Worm (Caenorhabditis elegans) whole organism, L4 larva: ENCODE data around the gene Y43F8B.3.
A peak's percentile ranks its signal among the peaks of the same experiment; 100 is the strongest.

Experiments
- D1046.2 ChIP-seq: fragments of 200-800 bp; sonication (Bioruptor generic); IDR thresholded peaks from 2 replicates; pipeline ENCODE4 v1.3.6; 2022; ENCODE audit warnings: missing genetic modification characterization, missing compliant biosample characterization
- F37D6.2 ChIP-seq: sonication (generic microtip); optimal IDR thresholded peaks from 2 replicates; lab custom pipeline; 2016; ENCODE audit warnings: mild to moderate bottlenecking, missing genetic modification characterization, missing compliant biosample characterization
- F44E2.7 ChIP-seq: fragments of 200-800 bp; sonication (Bioruptor generic); IDR thresholded peaks from 2 replicates; pipeline ENCODE4 v2.1.2; 2022; ENCODE audit warnings: missing genetic modification characterization, missing compliant biosample characterization
- F49E8.2 ChIP-seq: sonication (generic microtip); optimal IDR thresholded peaks from 2 replicates; lab custom pipeline; 2016; ENCODE audit warnings: missing compliant biosample characterization, mild to moderate bottlenecking, missing genetic modification characterization, borderline replicate concordance
- R02D3.7 ChIP-seq: fragments of 150-350 bp; sonication (generic microtip); optimal IDR thresholded peaks from 3 replicates; lab custom pipeline; 2014; ENCODE audit warnings: missing biosample characterization, missing genetic modification characterization
- T20F7.1 ChIP-seq: fragments of 200-800 bp; sonication (Bioruptor generic); optimal IDR thresholded peaks from 2 replicates; lab custom pipeline; 2018; ENCODE audit warnings: mild to moderate bottlenecking, missing genetic modification characterization, missing compliant biosample characterization
- T26A8.4 ChIP-seq: fragments of 200-800 bp; sonication (Bioruptor generic); IDR thresholded peaks from 2 replicates; pipeline ENCODE4 v1.3.6; 2022; ENCODE audit warnings: missing genetic modification characterization, missing compliant biosample characterization
- Y105C5A.15 ChIP-seq: fragments of 200-800 bp; sonication (Bioruptor generic); IDR thresholded peaks from 2 replicates; pipeline ENCODE4 v1.3.6; 2022; ENCODE audit warnings: missing genetic modification characterization, missing compliant biosample characterization
- Y75B8A.6 ChIP-seq: fragments of 200-800 bp; sonication (Bioruptor generic); IDR thresholded peaks from 2 replicates; pipeline ENCODE4 v1.3.6; 2022; ENCODE audit warnings: missing genetic modification reagents, missing genetic modification characterization, missing compliant biosample characterization
- ZK337.2 ChIP-seq: fragments of 200-800 bp; sonication (Bioruptor generic); IDR thresholded peaks from 2 replicates; pipeline ENCODE4 v1.3.6; 2022; ENCODE audit warnings: missing genetic modification reagents, missing genetic modification characterization, missing compliant biosample characterization
- ama-1 ChIP-seq: fragments of 150-350 bp; optimal IDR thresholded peaks from 2 replicates; lab custom pipeline; 2014; ENCODE audit warnings: inconsistent platforms, mixed read lengths
- attf-4 ChIP-seq: sonication (generic microtip); optimal IDR thresholded peaks from 3 replicates; lab custom pipeline; 2017; ENCODE audit warnings: missing biosample characterization, missing genetic modification characterization
- ceh-32 ChIP-seq: sonication (generic microtip); optimal IDR thresholded peaks from 2 replicates; lab custom pipeline; 2016; ENCODE audit warnings: mild to moderate bottlenecking, missing genetic modification characterization, missing compliant biosample characterization; ENCODE audit not compliant: poor library complexity
- ceh-44 ChIP-seq: fragments of 200-800 bp; sonication (Bioruptor generic); IDR thresholded peaks from 2 replicates; pipeline ENCODE4 v1.3.6; 2022; ENCODE audit warnings: missing genetic modification reagents, missing genetic modification characterization, missing compliant biosample characterization
- daf-8 ChIP-seq: fragments of 200-800 bp; sonication (Bioruptor generic); IDR thresholded peaks from 2 replicates; pipeline ENCODE4 v1.3.6; 2022; ENCODE audit warnings: missing genetic modification characterization, missing compliant biosample characterization
- duxl-1 ChIP-seq: sonication (generic microtip); optimal IDR thresholded peaks from 2 replicates; lab custom pipeline; 2016; ENCODE audit warnings: mild to moderate bottlenecking, missing genetic modification characterization, moderate library complexity, missing compliant biosample characterization; ENCODE audit not compliant: poor library complexity
- fkh-10 ChIP-seq: fragments of 150-350 bp; optimal IDR thresholded peaks from 2 replicates; lab custom pipeline; 2014; ENCODE audit warnings: missing biosample characterization, missing genetic modification reagents, missing genetic modification characterization
- fos-1 ChIP-seq: fragments of 150-350 bp; optimal IDR thresholded peaks from 2 replicates; lab custom pipeline; 2014; ENCODE audit warnings: missing biosample characterization, missing genetic modification characterization
- gei-8 ChIP-seq: fragments of 200-800 bp; sonication (Bioruptor generic); optimal IDR thresholded peaks from 2 replicates; lab custom pipeline; 2018; ENCODE audit warnings: mild to moderate bottlenecking, missing genetic modification characterization, missing compliant biosample characterization
- hlh-11 ChIP-seq: fragments of 200-800 bp; sonication (Bioruptor generic); optimal IDR thresholded peaks from 2 replicates; lab custom pipeline; 2018; ENCODE audit warnings: mild to moderate bottlenecking, missing genetic modification characterization, missing compliant biosample characterization
- hlh-30 ChIP-seq: sonication (generic microtip); optimal IDR thresholded peaks from 2 replicates; lab custom pipeline; 2017; ENCODE audit warnings: antibody characterized with exemption, mild to moderate bottlenecking, missing genetic modification characterization, missing compliant biosample characterization; ENCODE audit not compliant: insufficient read depth
- lim-7 ChIP-seq: fragments of 200-800 bp; sonication (Bioruptor generic); IDR thresholded peaks from 2 replicates; pipeline ENCODE4 v1.3.6; 2022; ENCODE audit warnings: missing genetic modification characterization, missing compliant biosample characterization
- lin-1 ChIP-seq: fragments of 200-800 bp; sonication (Bioruptor generic); IDR thresholded peaks from 2 replicates; pipeline ENCODE4 v1.3.6; 2022; ENCODE audit warnings: missing genetic modification reagents, missing genetic modification characterization, missing compliant biosample characterization
- lin-15B ChIP-seq: fragments of 150-350 bp; sonication (generic microtip); optimal IDR thresholded peaks from 3 replicates; lab custom pipeline; 2014; ENCODE audit warnings: missing biosample characterization, missing genetic modification characterization
- lin-39 ChIP-seq: fragments of 150-350 bp; optimal IDR thresholded peaks from 2 replicates; lab custom pipeline; 2014; ENCODE audit warnings: missing biosample characterization, missing genetic modification reagents, missing genetic modification characterization
- madf-5 ChIP-seq, 2 experiments: fragments of 200-800 bp; sonication (Bioruptor generic); IDR thresholded peaks; 2 replicates each; pipeline ENCODE4 v1.3.6; 2022; ENCODE audit warnings: missing compliant biosample characterization in 2 of 2, missing genetic modification characterization in 2 of 2
- mep-1 ChIP-seq: fragments of 150-350 bp; sonication (generic microtip); optimal IDR thresholded peaks from 3 replicates; lab custom pipeline; 2014; ENCODE audit warnings: missing biosample characterization, missing genetic modification characterization
- mxl-2 ChIP-seq: fragments of 200-800 bp; sonication (Bioruptor generic); conservative IDR thresholded peaks from 2 replicates; pipeline ENCODE4 v1.3.6; 2022; ENCODE audit warnings: missing genetic modification reagents, missing genetic modification characterization, missing compliant biosample characterization
- nhr-11 ChIP-seq: fragments of 150-350 bp; optimal IDR thresholded peaks from 2 replicates; lab custom pipeline; 2014; ENCODE audit warnings: missing biosample characterization, missing genetic modification characterization
- nhr-237 ChIP-seq: sonication (generic microtip); optimal IDR thresholded peaks from 2 replicates; lab custom pipeline; 2017; ENCODE audit warnings: missing biosample characterization, missing genetic modification characterization
- nhr-77 ChIP-seq: fragments of 150-350 bp; optimal IDR thresholded peaks from 2 replicates; lab custom pipeline; 2014; ENCODE audit warnings: missing biosample characterization, missing genetic modification characterization
- php-3 ChIP-seq: fragments of 200-800 bp; sonication (Bioruptor generic); IDR thresholded peaks from 2 replicates; pipeline ENCODE4 v1.3.6; 2022; ENCODE audit warnings: missing genetic modification reagents, missing genetic modification characterization, missing compliant biosample characterization
- sdz-12 ChIP-seq: fragments of 200-800 bp; sonication (Bioruptor generic); optimal IDR thresholded peaks from 2 replicates; lab custom pipeline; 2018; ENCODE audit warnings: mild to moderate bottlenecking, missing genetic modification characterization, missing compliant biosample characterization
- set-16 ChIP-seq: fragments of 200-800 bp; sonication (Bioruptor generic); IDR thresholded peaks from 2 replicates; pipeline ENCODE4 v1.3.6; 2022; ENCODE audit warnings: missing genetic modification reagents, missing genetic modification characterization, missing compliant biosample characterization
- snpc-1.2 ChIP-seq: fragments of 200-800 bp; sonication (Bioruptor generic); IDR thresholded peaks from 2 replicates; pipeline ENCODE4 v1.3.6; 2022; ENCODE audit warnings: missing genetic modification reagents, missing genetic modification characterization, missing compliant biosample characterization
- spr-3 ChIP-seq: fragments of 200-800 bp; sonication (Bioruptor generic); optimal IDR thresholded peaks from 2 replicates; lab custom pipeline; 2018; ENCODE audit warnings: mild to moderate bottlenecking, missing genetic modification characterization, missing compliant biosample characterization
- unc-39 ChIP-seq: sonication (generic microtip); optimal IDR thresholded peaks from 2 replicates; lab custom pipeline; 2017; ENCODE audit warnings: missing biosample characterization, missing genetic modification characterization
- zip-11 ChIP-seq: fragments of 200-800 bp; sonication (Bioruptor generic); IDR thresholded peaks from 2 replicates; pipeline ENCODE4 v1.3.6; 2022; ENCODE audit warnings: missing genetic modification characterization, missing compliant biosample characterization
- zip-2 ChIP-seq: fragments of 150-350 bp; optimal IDR thresholded peaks from 2 replicates; lab custom pipeline; 2014; ENCODE audit warnings: missing biosample characterization, missing genetic modification characterization

Y43F8B.3 gene

DNA sequence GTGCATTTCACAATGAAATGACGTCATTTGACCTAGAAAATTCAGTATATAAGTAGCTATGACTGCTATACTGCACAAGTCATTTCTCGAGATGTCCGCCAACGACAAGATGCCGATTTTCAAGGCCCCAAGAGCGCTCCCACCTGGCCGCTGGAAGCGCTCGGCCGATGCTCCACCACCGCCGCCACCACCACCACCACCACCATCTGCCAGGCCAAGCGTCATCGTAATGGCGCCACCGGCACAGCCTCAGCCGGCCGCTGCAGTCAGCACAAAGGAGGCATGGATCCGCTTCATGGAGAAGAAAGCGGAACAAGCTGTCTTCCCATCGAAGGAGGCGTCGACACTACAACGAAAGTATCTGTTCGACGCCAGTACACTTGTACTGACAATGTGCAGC lies 17.6 kb upstream of the Y43F8B.3 start, which contains the start of gene Y43F8B.28:
Gene Y43F8B.28 (plus strand): TSS at position 59 of the 400 bp plus-strand sequence.
- TF ChIP-seq R02D3.7 (tag; lab: Kevin White, UChicago) (no peak), set-16 (GFP tag; lab: Robert Waterston, UW) (peak; percentile 95)

DNA sequence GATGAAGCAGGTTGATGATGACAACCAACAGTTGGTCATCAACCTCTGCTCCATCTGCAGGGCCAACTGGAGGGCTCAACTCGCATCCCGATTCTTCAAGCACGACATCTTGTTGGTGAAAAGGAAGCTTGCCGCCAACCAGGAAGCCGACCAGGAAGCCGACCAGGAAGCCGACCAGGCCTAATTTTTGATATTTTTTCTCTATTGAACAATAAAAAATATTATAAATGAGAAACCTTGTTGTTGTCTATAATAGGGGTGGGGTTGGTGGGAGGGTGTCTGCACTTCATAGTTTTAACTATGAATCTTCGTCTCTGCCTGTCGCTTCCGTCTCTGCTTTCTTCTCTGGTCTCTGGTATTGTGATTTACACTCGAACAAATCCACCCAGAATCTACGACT lies 17.2 kb upstream of the Y43F8B.3 start, which contains the start of gene Y43F8B.18:
Gene Y43F8B.18 (plus strand): TSS at position 301 of the 400 bp plus-strand sequence.
- TF ChIP-seq hlh-30 (tag; lab: Kevin White, UChicago): no peak
- TF ChIP-seq F44E2.7 (GFP tag; lab: Robert Waterston, UW): no peak
- no peak for TF ChIP-seq lim-7 (GFP tag; lab: Robert Waterston, UW)
- TF ChIP-seq fos-1 (tag; lab: Kevin White, UChicago): no peak
- no peak for TF ChIP-seq unc-39 (tag; lab: Kevin White, UChicago)
- no peak for TF ChIP-seq nhr-77
- TF ChIP-seq duxl-1 (tag; lab: Kevin White, UChicago): no peak
- TF ChIP-seq lin-15B: no peak
- TF ChIP-seq php-3 (GFP tag; lab: Robert Waterston, UW): no peak
- no peak for TF ChIP-seq mep-1 (tag; lab: Kevin White, UChicago)
- TF ChIP-seq gei-8: no peak
- no peak for TF ChIP-seq attf-4
- no peak for TF ChIP-seq zip-11

ce11 chrV:19490461-19490860 lies 12.4 kb upstream of the Y43F8B.3 start, which contains the start of gene Y43F8B.7:
Gene Y43F8B.7 (plus strand): TSS chrV:19490761.
- no peak for TF ChIP-seq mxl-2 (GFP tag; lab: Robert Waterston, UW)
- no peak for TF ChIP-seq lin-39 (tag; lab: Kevin White, UChicago)
- TF ChIP-seq ZK337.2: no peak
- no peak for TF ChIP-seq hlh-30 (tag; lab: Kevin White, UChicago)
- no peak for TF ChIP-seq Y105C5A.15 (GFP tag; lab: Robert Waterston, UW)
- TF ChIP-seq ceh-32: no peak
- TF ChIP-seq T20F7.1 (GFP tag; lab: Kevin White, UChicago): no peak
- no peak for TF ChIP-seq spr-3 (GFP tag; lab: Kevin White, UChicago)
- TF ChIP-seq F49E8.2 (tag; lab: Kevin White, UChicago): no peak
- TF ChIP-seq sdz-12 (GFP tag; lab: Kevin White, UChicago): no peak

ce11 chrV:19491302-19491701 lies 11.6 kb upstream of the Y43F8B.3 start, which contains the start of gene Y43F8B.29:
Gene Y43F8B.29 (plus strand): TSS chrV:19491602.
- no peak for TF ChIP-seq F37D6.2 (tag; lab: Kevin White, UChicago)
- no peak for TF ChIP-seq madf-5 (GFP tag; IDR thresholded peaks at IDR 0.05; lab: Robert Waterston, UW)
- TF ChIP-seq set-16 (GFP tag; lab: Robert Waterston, UW): no peak

DNA sequence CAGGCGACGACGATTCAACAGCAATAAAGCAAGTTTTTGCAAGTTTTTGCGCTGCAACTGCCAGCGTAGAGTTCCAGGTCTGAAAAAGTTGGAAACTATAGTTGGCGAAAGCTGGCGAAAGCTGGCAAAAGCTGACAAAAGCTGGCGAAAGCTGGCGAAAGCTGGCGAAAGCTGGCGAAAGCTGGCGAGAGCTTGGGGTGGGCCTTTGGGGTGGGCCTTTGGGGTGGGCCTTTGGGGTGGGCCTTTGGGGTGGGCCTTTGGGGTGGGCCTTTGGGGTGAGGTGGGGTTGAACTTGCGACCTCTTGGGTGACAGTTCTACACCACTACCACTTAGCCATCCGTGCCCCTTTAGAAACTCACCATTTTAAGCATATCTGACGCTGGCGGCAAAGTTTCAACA lies 7.8 kb upstream of the Y43F8B.3 start:
- TF ChIP-seq zip-11: no peak
- TF ChIP-seq set-16 (GFP tag; lab: Robert Waterston, UW): peak; percentile 89
- TF ChIP-seq snpc-1.2 (GFP tag; lab: Robert Waterston, UW): 0 out of 2 replicates have a peak, but pooled peaks have one; percentile 20
- TF ChIP-seq, all 104 proteins: peak for 2

DNA sequence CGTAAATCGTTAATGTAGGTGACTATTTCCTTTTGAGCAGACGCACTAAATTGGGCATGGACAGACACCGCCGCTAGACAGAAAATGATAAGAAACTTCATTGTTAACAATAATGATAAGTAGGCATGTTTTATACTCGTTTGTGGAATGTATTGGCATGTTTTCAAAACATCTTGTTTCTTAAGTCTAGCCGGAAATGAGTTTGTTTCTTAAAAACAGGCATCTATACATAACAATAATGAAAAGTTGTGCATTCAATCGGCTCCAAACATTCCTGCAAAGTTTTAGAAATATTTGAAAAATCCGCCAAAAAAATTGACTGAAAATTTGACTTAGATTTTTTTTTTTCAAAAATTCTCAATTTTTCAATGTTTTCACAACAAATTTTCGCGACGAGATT lies 7.3 kb upstream of the Y43F8B.3 start, which contains the start of gene scl-21:
Gene scl-21 (minus strand): TSS at position 101 of the 400 bp plus-strand sequence.
- TF ChIP-seq D1046.2 (GFP tag; lab: Robert Waterston, UW) (no peak), ama-1 (no peak), ceh-32 (no peak), T26A8.4 (GFP tag; lab: Robert Waterston, UW) (no peak), lim-7 (GFP tag; lab: Robert Waterston, UW) (no peak), ceh-44 (no peak), php-3 (GFP tag; lab: Robert Waterston, UW) (no peak), nhr-11 (tag; lab: Kevin White, UChicago) (no peak), nhr-237 (tag; lab: Kevin White, UChicago) (no peak), daf-8 (no peak), hlh-11 (tag; lab: Kevin White, UChicago) (no peak), fkh-10 (GFP tag; lab: Kevin White, UChicago) (no peak), mxl-2 (GFP tag; lab: Robert Waterston, UW) (no peak), zip-2 (tag; lab: Kevin White, UChicago) (no peak), sdz-12 (GFP tag; lab: Kevin White, UChicago) (no peak), lin-1 (GFP tag; lab: Robert Waterston, UW) (no peak), Y75B8A.6 (no peak)
